Fruit fly (Drosophila melanogaster) whole organism, pupa: ENCODE results near the gene Gk2.

Source experiments
- CG10348 ChIP-seq: fragments of 200-800 bp; sonication (Bioruptor generic); IDR thresholded peaks from 2 replicates; pipeline ENCODE4 v1.3.6; 2022; ENCODE audit warnings: missing biosample characterization, missing genetic modification characterization
- CG12605 ChIP-seq: fragments of 200-800 bp; sonication (Bioruptor generic); IDR thresholded peaks from 2 replicates; pipeline ENCODE4 v1.3.6; 2022; ENCODE audit warnings: missing biosample characterization, missing genetic modification characterization
- CG13204 ChIP-seq: fragments of 200-800 bp; sonication (Bioruptor generic); optimal IDR thresholded peaks from 2 replicates; lab custom pipeline; 2018; ENCODE audit warnings: missing biosample characterization, mild to moderate bottlenecking, missing genetic modification characterization, moderate library complexity
- CG14655 ChIP-seq: fragments of 200-800 bp; sonication (Bioruptor generic); optimal IDR thresholded peaks from 3 replicates; lab custom pipeline; 2017; ENCODE audit warnings: mild to moderate bottlenecking, missing biosample characterization, missing genetic modification reagents, missing genetic modification characterization
- CG15710 ChIP-seq: fragments of 200-800 bp; sonication (Bioruptor generic); optimal IDR thresholded peaks from 2 replicates; lab custom pipeline; 2018; ENCODE audit warnings: missing biosample characterization, mild to moderate bottlenecking, missing genetic modification characterization, moderate library complexity
- CG17806 ChIP-seq: fragments of 200-800 bp; sonication (Bioruptor generic); optimal IDR thresholded peaks from 2 replicates; lab custom pipeline; 2018; ENCODE audit warnings: missing biosample characterization, mild to moderate bottlenecking, missing genetic modification characterization, moderate library complexity
- CG32121 ChIP-seq: fragments of 200-800 bp; sonication (Bioruptor generic); IDR thresholded peaks from 2 replicates; pipeline ENCODE4 v1.3.6; 2022; ENCODE audit warnings: missing biosample characterization, missing genetic modification characterization
- CG34367 ChIP-seq: fragments of 200-800 bp; sonication (Bioruptor generic); optimal IDR thresholded peaks from 2 replicates; lab custom pipeline; 2018; ENCODE audit warnings: missing biosample characterization, mild to moderate bottlenecking, missing genetic modification characterization
- CG4496 ChIP-seq: fragments of 200-800 bp; sonication (Bioruptor generic); IDR thresholded peaks from 3 replicates; pipeline ENCODE4 v1.3.6; 2022; ENCODE audit warnings: missing biosample characterization, missing genetic modification characterization
- CG8159 ChIP-seq: fragments of 200-800 bp; sonication (Bioruptor generic); optimal IDR thresholded peaks from 3 replicates; lab custom pipeline; 2018; ENCODE audit warnings: missing biosample characterization, mild to moderate bottlenecking, missing genetic modification characterization, moderate library complexity
- CG8301 ChIP-seq: fragments of 200-800 bp; sonication (Bioruptor generic); optimal IDR thresholded peaks from 2 replicates; lab custom pipeline; 2018; ENCODE audit warnings: missing biosample characterization, mild to moderate bottlenecking, missing genetic modification characterization
- CG9948 ChIP-seq: fragments of 200-800 bp; sonication (Bioruptor generic); optimal IDR thresholded peaks from 2 replicates; lab custom pipeline; 2018; ENCODE audit warnings: missing biosample characterization, mild to moderate bottlenecking, missing genetic modification characterization, moderate library complexity
- D1 ChIP-seq: fragments of 200-800 bp; sonication (Bioruptor generic); optimal IDR thresholded peaks from 2 replicates; lab custom pipeline; 2018; ENCODE audit warnings: missing biosample characterization, mild to moderate bottlenecking, missing genetic modification characterization, moderate library complexity
- EcR ChIP-seq: fragments of 200-800 bp; sonication (Bioruptor generic); optimal IDR thresholded peaks from 3 replicates; lab custom pipeline; 2019; ENCODE audit warnings: missing biosample characterization, missing genetic modification characterization, mild to moderate bottlenecking, moderate library complexity, missing genetic modification reagents
- Ets98B ChIP-seq: fragments of 200-800 bp; sonication (Bioruptor generic); IDR thresholded peaks from 2 replicates; pipeline ENCODE4 v1.3.6; 2022; ENCODE audit warnings: missing biosample characterization, missing genetic modification characterization
- Pif1A ChIP-seq: fragments of 200-800 bp; sonication (Bioruptor generic); optimal IDR thresholded peaks from 3 replicates; lab custom pipeline; 2016; ENCODE audit warnings: missing biosample characterization, missing genetic modification characterization
- Pif1B ChIP-seq: fragments of 200-800 bp; sonication (Bioruptor generic); optimal IDR thresholded peaks from 3 replicates; lab custom pipeline; 2016; ENCODE audit warnings: missing biosample characterization, missing genetic modification characterization
- Snoo ChIP-seq: fragments of 200-800 bp; sonication (Bioruptor generic); optimal IDR thresholded peaks from 3 replicates; lab custom pipeline; 2017; ENCODE audit warnings: missing biosample characterization, mild to moderate bottlenecking, missing genetic modification characterization, inconsistent platforms
- fd96Ca ChIP-seq: fragments of 200-800 bp; sonication (Bioruptor generic); IDR thresholded peaks from 3 replicates; pipeline ENCODE4 v1.3.6; 2022; ENCODE audit warnings: missing biosample characterization, missing genetic modification characterization
- gl ChIP-seq: fragments of 200-800 bp; sonication (Bioruptor generic); optimal IDR thresholded peaks from 2 replicates; lab custom pipeline; 2018; ENCODE audit warnings: missing biosample characterization, mild to moderate bottlenecking, missing genetic modification characterization
- rn ChIP-seq: fragments of 200-800 bp; sonication (Bioruptor generic); IDR thresholded peaks from 2 replicates; pipeline ENCODE4 v1.3.6; 2022; ENCODE audit warnings: missing biosample characterization, missing genetic modification characterization

The Gk2 gene

DNA sequence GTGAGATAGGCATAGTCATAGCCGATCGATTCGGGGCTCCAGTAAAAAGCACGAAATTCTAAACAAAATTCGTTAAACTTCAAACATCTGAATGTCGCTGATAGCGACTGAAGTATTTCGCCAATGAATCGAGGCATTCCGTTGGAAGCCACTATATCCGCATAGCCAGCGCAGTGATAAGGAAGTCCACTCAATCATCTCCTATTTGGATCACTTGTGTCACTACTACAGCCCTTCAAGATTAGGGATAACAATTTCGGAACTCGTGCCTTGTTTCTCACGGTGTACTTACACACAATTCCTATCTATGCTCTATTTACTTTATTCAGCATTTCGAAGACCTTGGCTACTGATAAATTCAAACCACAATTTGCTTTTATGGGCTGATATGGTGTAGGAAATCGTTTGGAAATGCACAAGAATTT is 297 bp upstream of the Gk2 start, which contains the start of gene PIG-Wb:
Gene PIG-Wb (minus strand): TSS at position 209 of the 425 bp plus-strand sequence.
- TF ChIP-seq CG8301 (tag; lab: Kevin White, UChicago) (no peak), CG9948 (tag; lab: Kevin White, UChicago) (no peak), Ets98B (GFP tag; lab: Robert Waterston, UW) (no peak), CG17806 (tag; lab: Kevin White, UChicago) (no peak), Pif1B (GFP tag; lab: Kevin White, UChicago) (no peak)

DNA sequence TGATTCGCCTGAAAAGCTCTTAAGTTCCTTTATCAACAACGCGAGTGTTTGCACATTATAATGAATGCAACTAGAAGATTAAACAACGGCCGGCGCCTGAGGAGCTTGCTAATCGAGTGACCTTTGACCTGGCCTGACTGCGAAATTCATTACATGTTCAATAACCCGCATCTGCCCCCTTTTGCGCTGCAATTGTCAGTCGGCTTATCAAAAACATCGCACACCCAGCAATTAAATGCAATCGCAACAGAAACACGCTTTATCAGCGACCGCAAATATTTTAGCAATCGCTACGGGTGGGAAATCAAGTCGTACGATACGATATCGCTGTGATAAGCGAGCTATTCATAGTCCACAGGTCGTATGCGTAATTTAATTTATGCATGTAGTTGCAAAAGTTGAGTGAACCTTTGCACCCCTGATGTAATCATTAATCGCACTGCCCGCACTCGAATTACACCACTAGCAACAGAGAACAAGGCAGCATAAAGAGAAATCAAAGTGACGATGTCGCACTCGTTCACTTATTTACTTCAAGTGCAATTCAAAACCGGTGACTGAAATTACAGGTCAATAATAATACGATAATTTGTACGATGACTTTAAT is 1.4 kb downstream of the Gk2 start:
- no peak for TF ChIP-seq CG4496
- TF ChIP-seq EcR (GFP tag; lab: Kevin White, UChicago): peak; percentile 78
- peak; percentile 5 for TF ChIP-seq gl (tag; lab: Kevin White, UChicago)
- TF ChIP-seq Ets98B (GFP tag; lab: Robert Waterston, UW): no peak
- no peak for TF ChIP-seq CG8159 (tag; lab: Kevin White, UChicago)
- TF ChIP-seq CG17806 (tag; lab: Kevin White, UChicago): no peak

- TF ChIP-seq rn (GFP tag; lab: Robert Waterston, UW) (0 out of 2 replicates have a peak, but pooled peaks have one; percentile 15), CG17806 (tag; lab: Kevin White, UChicago) (no peak), CG15710 (tag; lab: Kevin White, UChicago) (peak; percentile 14), D1 (tag; lab: Kevin White, UChicago) (no peak), CG4496 (peak; percentile 71), CG10348 (0 out of 2 replicates have a peak, but pooled peaks have one; percentile 34), Pif1B (GFP tag; lab: Kevin White, UChicago) (no peak), CG8301 (tag; lab: Kevin White, UChicago) (no peak), Snoo (tag; lab: Kevin White, UChicago) (no peak), Ets98B (GFP tag; lab: Robert Waterston, UW) (peak; percentile 54; the same call in 1 of the 2 replicates), CG14655 (GFP tag; lab: Kevin White, UChicago) (no peak), CG13204 (GFP tag; lab: Kevin White, UChicago) (no peak), gl (tag; lab: Kevin White, UChicago) (no peak), CG9948 (tag; lab: Kevin White, UChicago) (peak; percentile 8), CG12605 (GFP tag; lab: Robert Waterston, UW) (no peak), fd96Ca (peak; percentile 81), Pif1A (GFP tag; lab: Kevin White, UChicago) (peak; percentile 57), CG34367 (tag; lab: Kevin White, UChicago) (peak; percentile 18), CG8159 (tag; lab: Kevin White, UChicago) (no peak), CG32121 (peak; percentile 69), EcR (GFP tag; lab: Kevin White, UChicago) (no peak)
Measured at dm6 chr3L:1740129-1740975, 2.1 kb downstream of the Gk2 start.

DNA sequence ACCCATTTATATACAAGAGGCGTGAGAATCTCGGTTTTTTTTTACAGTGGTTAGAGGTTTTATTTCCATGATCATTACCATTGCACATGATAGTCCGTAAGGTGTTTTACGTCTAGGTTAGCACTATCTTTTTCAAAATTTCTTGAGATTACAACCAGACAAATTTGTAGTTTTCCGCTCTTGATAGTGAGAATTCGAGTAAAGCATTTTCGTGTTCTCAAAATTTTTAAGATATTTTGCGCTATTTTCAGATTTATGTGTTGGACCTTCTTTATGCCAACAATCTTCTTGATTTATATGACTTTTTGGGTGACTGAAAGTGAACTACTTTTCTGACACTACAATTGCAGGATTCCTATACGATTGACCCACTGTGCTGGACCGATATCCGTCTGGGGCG is 2.9 kb downstream of the Gk2 start:
- TF ChIP-seq Snoo (tag; lab: Kevin White, UChicago): no peak
- TF ChIP-seq rn (GFP tag; lab: Robert Waterston, UW): no peak
- no peak for TF ChIP-seq CG13204 (GFP tag; lab: Kevin White, UChicago)
- no peak for TF ChIP-seq gl (tag; lab: Kevin White, UChicago)
- no peak for TF ChIP-seq CG4496
- no peak for TF ChIP-seq Pif1B (GFP tag; lab: Kevin White, UChicago)
- TF ChIP-seq CG34367 (tag; lab: Kevin White, UChicago): no peak
- peak; percentile 20 for TF ChIP-seq Ets98B (GFP tag; lab: Robert Waterston, UW)
- 0 out of 2 replicates have a peak, but pooled peaks have one; percentile 16 for TF ChIP-seq CG32121
- peak; percentile 34 for TF ChIP-seq Pif1A (GFP tag; lab: Kevin White, UChicago)
- no peak for TF ChIP-seq D1 (tag; lab: Kevin White, UChicago)
- TF ChIP-seq fd96Ca: 0 out of 3 replicates have a peak, but pooled peaks have one; percentile 36
- no peak for TF ChIP-seq CG12605 (GFP tag; lab: Robert Waterston, UW)
- no peak for TF ChIP-seq CG14655 (GFP tag; lab: Kevin White, UChicago)
- TF ChIP-seq CG17806 (tag; lab: Kevin White, UChicago): no peak
- TF ChIP-seq EcR (GFP tag; lab: Kevin White, UChicago): no peak
- no peak for TF ChIP-seq CG10348
- TF ChIP-seq CG8159 (tag; lab: Kevin White, UChicago): peak; percentile 12
- no peak for TF ChIP-seq CG15710 (tag; lab: Kevin White, UChicago)
- TF ChIP-seq CG9948 (tag; lab: Kevin White, UChicago): no peak
- TF ChIP-seq CG8301 (tag; lab: Kevin White, UChicago): peak; percentile 41
